Worm (Caenorhabditis elegans) whole organism, L4 larva: ENCODE results near the gene pan-1.

Source experiments
- ama-1 ChIP-seq: fragments of 150-350 bp; optimal IDR thresholded peaks from 2 replicates; lab custom pipeline; 2014; ENCODE audit warnings: inconsistent platforms, mixed read lengths
- ceh-82 ChIP-seq: sonication (generic microtip); optimal IDR thresholded peaks from 2 replicates; lab custom pipeline; 2017; ENCODE audit warnings: missing biosample characterization, missing genetic modification characterization
- hlh-30 ChIP-seq: sonication (generic microtip); optimal IDR thresholded peaks from 2 replicates; lab custom pipeline; 2017; ENCODE audit warnings: antibody characterized with exemption, mild to moderate bottlenecking, missing genetic modification characterization, missing compliant biosample characterization; ENCODE audit not compliant: insufficient read depth
- lin-15B ChIP-seq: fragments of 150-350 bp; sonication (generic microtip); optimal IDR thresholded peaks from 3 replicates; lab custom pipeline; 2014; ENCODE audit warnings: missing biosample characterization, missing genetic modification characterization
- lin-39 ChIP-seq: fragments of 150-350 bp; optimal IDR thresholded peaks from 2 replicates; lab custom pipeline; 2014; ENCODE audit warnings: missing biosample characterization, missing genetic modification reagents, missing genetic modification characterization
- mdl-1 ChIP-seq, 2 experiments: fragments of 150-350 bp in 1 of 2; sonication (generic microtip) in 1 of 2; optimal IDR thresholded peaks; 2 replicates each; lab custom pipeline; 2014 to 2017; ENCODE audit warnings: missing biosample characterization in 2 of 2, missing genetic modification characterization in 2 of 2
- mdt-29 ChIP-seq: fragments of 200-800 bp; sonication (Bioruptor generic); IDR thresholded peaks from 2 replicates; pipeline ENCODE4 v1.3.6; 2022; ENCODE audit warnings: missing genetic modification reagents, missing genetic modification characterization, missing compliant biosample characterization
- nhr-11 ChIP-seq: fragments of 150-350 bp; optimal IDR thresholded peaks from 2 replicates; lab custom pipeline; 2014; ENCODE audit warnings: missing biosample characterization, missing genetic modification characterization
- pha-4 ChIP-seq, 2 experiments: fragments of 150-350 bp in 1 of 2; fragments of 200-800 bp in 1 of 2; sonication (Bioruptor generic) in 1 of 2; IDR thresholded peaks in 1 of 2; optimal IDR thresholded peaks in 1 of 2; 2 replicates each; pipeline versions ENCODE4 v1.3.6 to Lab custom; 2014 to 2022; ENCODE audit warnings: missing genetic modification characterization in 2 of 2, missing genetic modification reagents in 2 of 2, missing biosample characterization in 1 of 2, missing compliant biosample characterization in 1 of 2
- pqm-1 ChIP-seq: sonication (generic microtip); optimal IDR thresholded peaks from 2 replicates; lab custom pipeline; 2017; ENCODE audit warnings: missing biosample characterization, missing genetic modification characterization
- set-16 ChIP-seq: fragments of 200-800 bp; sonication (Bioruptor generic); IDR thresholded peaks from 2 replicates; pipeline ENCODE4 v1.3.6; 2022; ENCODE audit warnings: missing genetic modification reagents, missing genetic modification characterization, missing compliant biosample characterization
- skn-1 ChIP-seq: fragments of 150-350 bp; optimal IDR thresholded peaks from 2 replicates; lab custom pipeline; 2014; ENCODE audit warnings: missing biosample characterization, missing genetic modification characterization
- unc-62 ChIP-seq, 3 experiments: fragments of 150-350 bp in 1 of 3; sonication (generic microtip); optimal IDR thresholded peaks in 2 of 3; peaks in 1 of 3; 1 replicate in 1 of 3; 2 replicates in 2 of 3; lab custom pipeline; 2014 to 2017; ENCODE audit warnings: missing biosample characterization in 3 of 3, missing genetic modification characterization in 3 of 3, missing genetic modification reagents in 3 of 3, missing genotype in 1 of 3

- TF ChIP-seq unc-62 (GFP tag; optimal IDR thresholded peaks at IDR 0.05 in 1 of 2; lab: Kevin White, UChicago) = no peak
- no peak for TF ChIP-seq unc-62 (tag; optimal IDR thresholded peaks at IDR 0.05; lab: Kevin White, UChicago)
- no peak for TF ChIP-seq hlh-30 (tag; lab: Kevin White, UChicago)
- no peak for TF ChIP-seq set-16 (GFP tag; lab: Robert Waterston, UW)
- no peak for TF ChIP-seq mdt-29 (GFP tag; lab: Robert Waterston, UW)
- no peak for TF ChIP-seq pqm-1 (tag; lab: Kevin White, UChicago)
- no peak for TF ChIP-seq lin-15B (tag; lab: Kevin White, UChicago)
- no peak for TF ChIP-seq pha-4 (GFP tag; IDR thresholded peaks at IDR 0.05; lab: Robert Waterston, UW)
- TF ChIP-seq pha-4 (tag; optimal IDR thresholded peaks at IDR 0.05; lab: Kevin White, UChicago) = no peak
- no peak for TF ChIP-seq ama-1 (lab: Kevin White, UChicago)
- TF ChIP-seq nhr-11 (tag; lab: Kevin White, UChicago) = no peak
- TF ChIP-seq mdl-1 (tag; optimal IDR thresholded peaks at IDR 0.05; lab: Kevin White, UChicago) = no peak
- TF ChIP-seq skn-1 (tag; lab: Kevin White, UChicago) = no peak
- TF ChIP-seq ceh-82 = no peak
- no peak for TF ChIP-seq lin-39 (tag; lab: Kevin White, UChicago)
Observed at ce11 chrIII:4542362-4542931, 20.1 kb upstream of the pan-1 start, which contains the start of the genes mrps-34 and cisd-3.1.
